Fruit fly (Drosophila melanogaster) whole organism, embryonic: Measurements from ENCODE around the gene CG14984.
A peak's percentile ranks its signal among the peaks of the same experiment; 100 is the strongest.

Experiments used
- ATbp ChIP-seq: fragments of 200-800 bp; sonication (Bioruptor generic); optimal IDR thresholded peaks from 2 replicates; lab custom pipeline; 2017; ENCODE audit warnings: missing biosample characterization, mild to moderate bottlenecking, missing genetic modification characterization, missing genetic modification reagents
- CG1024 ChIP-seq: fragments of 200-800 bp; sonication (Bioruptor generic); IDR thresholded peaks from 2 replicates; pipeline ENCODE4 v1.3.6; 2022; ENCODE audit warnings: missing biosample characterization, missing genetic modification characterization
- CG11696 ChIP-seq: fragments of 200-800 bp; sonication (Bioruptor generic); IDR thresholded peaks from 2 replicates; pipeline ENCODE4 v1.3.6; 2022; ENCODE audit warnings: missing biosample characterization, missing genetic modification characterization
- CG12769 ChIP-seq: fragments of 200-800 bp; sonication (Bioruptor generic); optimal IDR thresholded peaks from 2 replicates; lab custom pipeline; 2019; ENCODE audit warnings: missing biosample characterization, mild to moderate bottlenecking, missing genetic modification characterization, moderate library complexity
- CG14667 ChIP-seq: fragments of 200-800 bp; sonication (Bioruptor generic); IDR thresholded peaks from 2 replicates; pipeline ENCODE4 v1.3.6; 2022; ENCODE audit warnings: missing biosample characterization, missing genetic modification characterization
- CG15011 ChIP-seq: fragments of 200-800 bp; sonication (Bioruptor generic); optimal IDR thresholded peaks from 3 replicates; lab custom pipeline; 2018; ENCODE audit warnings: missing biosample characterization, mild to moderate bottlenecking, missing genetic modification characterization
- CG15073 ChIP-seq: fragments of 200-800 bp; sonication (Bioruptor generic); optimal IDR thresholded peaks from 2 replicates; lab custom pipeline; 2016; ENCODE audit warnings: missing biosample characterization, missing genetic modification characterization
- CG15514 ChIP-seq: fragments of 200-800 bp; sonication (Bioruptor generic); optimal IDR thresholded peaks from 3 replicates; lab custom pipeline; 2017; ENCODE audit warnings: missing biosample characterization, missing genetic modification characterization, mild to moderate bottlenecking, moderate library complexity, missing genetic modification reagents
- CG1603 ChIP-seq: fragments of 200-800 bp; sonication (Bioruptor generic); optimal IDR thresholded peaks from 2 replicates; lab custom pipeline; 2019; ENCODE audit warnings: missing biosample characterization, mild to moderate bottlenecking, missing genetic modification characterization, moderate library complexity
- CG17568 ChIP-seq: fragments of 200-800 bp; sonication (Bioruptor generic); optimal IDR thresholded peaks from 2 replicates; lab custom pipeline; 2018; ENCODE audit warnings: missing biosample characterization, mild to moderate bottlenecking, missing genetic modification characterization, moderate library complexity
- CG17912 ChIP-seq: fragments of 200-800 bp; sonication (Bioruptor generic); optimal IDR thresholded peaks from 2 replicates; lab custom pipeline; 2018; ENCODE audit warnings: missing biosample characterization, mild to moderate bottlenecking, missing genetic modification characterization
- CG2678 ChIP-seq: fragments of 200-800 bp; sonication (Bioruptor generic); optimal IDR thresholded peaks from 3 replicates; lab custom pipeline; 2019; ENCODE audit warnings: missing biosample characterization, mild to moderate bottlenecking, missing genetic modification characterization, moderate library complexity
- CG3065 ChIP-seq: fragments of 200-800 bp; sonication (Bioruptor generic); optimal IDR thresholded peaks from 2 replicates; lab custom pipeline; 2016; ENCODE audit warnings: missing biosample characterization, missing genetic modification characterization
- CG31441 ChIP-seq: fragments of 200-800 bp; sonication (Bioruptor generic); IDR thresholded peaks from 2 replicates; pipeline ENCODE4 v1.3.6; 2022; ENCODE audit warnings: missing biosample characterization, missing genetic modification characterization
- CG3407 ChIP-seq: fragments of 200-800 bp; sonication (Bioruptor generic); optimal IDR thresholded peaks from 2 replicates; lab custom pipeline; 2018; ENCODE audit warnings: missing biosample characterization, mild to moderate bottlenecking, missing genetic modification characterization
- CG34224 ChIP-seq: fragments of 200-800 bp; sonication (Bioruptor generic); IDR thresholded peaks from 3 replicates; pipeline ENCODE4 v1.3.6; 2022; ENCODE audit warnings: missing biosample characterization, missing genetic modification characterization; ENCODE audit not compliant: partially characterized antibody
- CG4424 ChIP-seq: fragments of 200-800 bp; sonication (Bioruptor generic); optimal IDR thresholded peaks from 3 replicates; lab custom pipeline; 2016; ENCODE audit warnings: missing biosample characterization, missing genetic modification characterization
- CG6765 ChIP-seq: fragments of 200-800 bp; sonication (Bioruptor generic); optimal IDR thresholded peaks from 3 replicates; lab custom pipeline; 2017; ENCODE audit warnings: missing biosample characterization, mild to moderate bottlenecking, missing genetic modification characterization
- CG7987 ChIP-seq: fragments of 200-800 bp; sonication (Bioruptor generic); optimal IDR thresholded peaks from 2 replicates; lab custom pipeline; 2018; ENCODE audit warnings: missing biosample characterization, mild to moderate bottlenecking, missing genetic modification characterization, moderate library complexity
- CG9797 ChIP-seq: fragments of 200-800 bp; sonication (Bioruptor generic); optimal IDR thresholded peaks from 3 replicates; lab custom pipeline; 2018; ENCODE audit warnings: missing biosample characterization, mild to moderate bottlenecking, missing genetic modification characterization
- CTCF ChIP-seq: fragments of 200-800 bp; sonication (Bioruptor generic); optimal IDR thresholded peaks from 2 replicates; lab custom pipeline; 2017; ENCODE audit warnings: missing biosample characterization, mild to moderate bottlenecking, missing genetic modification characterization, moderate library complexity
- Dbx ChIP-seq: fragments of 200-800 bp; sonication (Bioruptor generic); IDR thresholded peaks from 3 replicates; pipeline ENCODE4 v1.3.6; 2022; ENCODE audit warnings: missing biosample characterization, missing genetic modification characterization
- Dek ChIP-seq: fragments of 200-800 bp; sonication (Bioruptor generic); optimal IDR thresholded peaks from 3 replicates; lab custom pipeline; 2019; ENCODE audit warnings: missing biosample characterization, mild to moderate bottlenecking, missing genetic modification characterization, moderate library complexity
- Doc2 ChIP-seq: fragments of 200-800 bp; sonication (Bioruptor generic); IDR thresholded peaks from 2 replicates; pipeline ENCODE4 v1.3.6; 2022; ENCODE audit warnings: missing biosample characterization, missing genetic modification characterization
- Drgx ChIP-seq: fragments of 200-800 bp; sonication (Bioruptor generic); IDR thresholded peaks from 2 replicates; pipeline ENCODE4 v1.3.6; 2022; ENCODE audit warnings: missing biosample characterization, missing genetic modification characterization
- Eip74EF ChIP-seq, 2 experiments: fragments of 200-800 bp in 1 of 2; fragments of >200 bp in 1 of 2; sonication (Bioruptor generic) in 1 of 2; optimal IDR thresholded peaks; 2 replicates each; lab custom pipeline; 2017 to 2019; ENCODE audit warnings: missing biosample characterization in 2 of 2, missing genetic modification characterization in 2 of 2, mild to moderate bottlenecking in 1 of 2, moderate library complexity in 1 of 2
- HHEX ChIP-seq: fragments of 200-800 bp; sonication (Bioruptor generic); optimal IDR thresholded peaks from 3 replicates; lab custom pipeline; 2017; ENCODE audit warnings: missing biosample characterization, mild to moderate bottlenecking, missing genetic modification characterization, missing genetic modification reagents
- HLHmδ ChIP-seq: fragments of 200-800 bp; sonication (Bioruptor generic); optimal IDR thresholded peaks from 2 replicates; lab custom pipeline; 2018; ENCODE audit warnings: missing biosample characterization, mild to moderate bottlenecking, missing genetic modification characterization, moderate library complexity
- Hmx ChIP-seq: fragments of 200-800 bp; sonication (Bioruptor generic); optimal IDR thresholded peaks from 2 replicates; lab custom pipeline; 2016; ENCODE audit warnings: missing biosample characterization, missing genetic modification characterization
- Hr3 ChIP-seq: fragments of 200-800 bp; sonication (Bioruptor generic); optimal IDR thresholded peaks from 3 replicates; lab custom pipeline; 2016; ENCODE audit warnings: missing biosample characterization, missing genetic modification characterization
- Hr78 ChIP-seq, 2 experiments: fragments of 200-800 bp in 1 of 2; fragments of >200 bp in 1 of 2; sonication (Bioruptor generic) in 1 of 2; optimal IDR thresholded peaks; 2 replicates each; lab custom pipeline; 2017 to 2019; ENCODE audit warnings: missing biosample characterization in 2 of 2, missing genetic modification characterization in 2 of 2, mild to moderate bottlenecking in 1 of 2, moderate library complexity in 1 of 2
- Hsf ChIP-seq: fragments of 200-800 bp; sonication (Bioruptor generic); optimal IDR thresholded peaks from 3 replicates; lab custom pipeline; 2016; ENCODE audit warnings: missing biosample characterization, missing genetic modification characterization
- NK7.1 ChIP-seq: fragments of 200-800 bp; sonication (Bioruptor generic); optimal IDR thresholded peaks from 3 replicates; lab custom pipeline; 2016; ENCODE audit warnings: missing biosample characterization, missing genetic modification characterization
- Oli ChIP-seq: fragments of 200-800 bp; sonication (Bioruptor generic); optimal IDR thresholded peaks from 2 replicates; lab custom pipeline; 2018; ENCODE audit warnings: missing biosample characterization, mild to moderate bottlenecking, missing genetic modification characterization, moderate library complexity
- abd-A ChIP-seq: fragments of 200-800 bp; sonication (Bioruptor generic); optimal IDR thresholded peaks from 3 replicates; lab custom pipeline; 2019; ENCODE audit warnings: missing biosample characterization, mild to moderate bottlenecking, missing genetic modification characterization, moderate library complexity
- da ChIP-seq: fragments of 200-800 bp; sonication (Bioruptor generic); optimal IDR thresholded peaks from 2 replicates; lab custom pipeline; 2016; ENCODE audit warnings: missing biosample characterization, missing genetic modification characterization
- eve ChIP-seq, 2 experiments: fragments of >200 bp; optimal IDR thresholded peaks; 2 replicates each; lab custom pipeline; 2017; ENCODE audit warnings: missing biosample characterization in 2 of 2, missing genetic modification characterization in 2 of 2
- grn ChIP-seq: fragments of 200-800 bp; sonication (Bioruptor generic); optimal IDR thresholded peaks from 3 replicates; lab custom pipeline; 2017; ENCODE audit warnings: missing biosample characterization, missing genetic modification characterization
- mld ChIP-seq: fragments of 200-800 bp; sonication (Bioruptor generic); IDR thresholded peaks from 3 replicates; pipeline ENCODE4 v1.3.6; 2022; ENCODE audit warnings: missing biosample characterization, missing genetic modification characterization; ENCODE audit not compliant: partially characterized antibody
- nerfin-2 ChIP-seq: fragments of 200-800 bp; sonication (Bioruptor generic); IDR thresholded peaks from 2 replicates; pipeline ENCODE4 v1.3.6; 2022; ENCODE audit warnings: missing biosample characterization, missing genetic modification characterization; ENCODE audit not compliant: partially characterized antibody
- oc ChIP-seq: fragments of 200-800 bp; sonication (Bioruptor generic); optimal IDR thresholded peaks from 2 replicates; lab custom pipeline; 2018; ENCODE audit warnings: missing biosample characterization, mild to moderate bottlenecking, missing genetic modification characterization, moderate library complexity
- pho ChIP-seq: fragments of 200-800 bp; sonication (Bioruptor generic); optimal IDR thresholded peaks from 2 replicates; lab custom pipeline; 2016; ENCODE audit warnings: missing biosample characterization, missing genetic modification characterization
- prd ChIP-seq, 3 experiments: fragments of >200 bp in 2 of 3; fragments of 200-800 bp in 1 of 3; sonication (Bioruptor generic) in 1 of 3; optimal IDR thresholded peaks in 2 of 3; IDR thresholded peaks in 1 of 3; 2 replicates in 2 of 3; 3 replicates in 1 of 3; pipeline versions ENCODE4 v1.3.6 to Lab custom; 2017 to 2022; ENCODE audit warnings: missing biosample characterization in 1 of 3, missing genetic modification characterization in 1 of 3
- pros ChIP-seq: fragments of 200-800 bp; sonication (Bioruptor generic); optimal IDR thresholded peaks from 3 replicates; lab custom pipeline; 2019; ENCODE audit warnings: missing biosample characterization, mild to moderate bottlenecking, missing genetic modification characterization, moderate library complexity
- pum ChIP-seq: fragments of 200-800 bp; sonication (Bioruptor generic); optimal IDR thresholded peaks from 2 replicates; lab custom pipeline; 2016; ENCODE audit warnings: missing biosample characterization, missing genetic modification characterization
- pzg ChIP-seq: fragments of 200-800 bp; sonication (Bioruptor generic); optimal IDR thresholded peaks from 3 replicates; lab custom pipeline; 2018; ENCODE audit warnings: missing biosample characterization, mild to moderate bottlenecking, missing genetic modification characterization, moderate library complexity
- salm ChIP-seq: fragments of 200-800 bp; sonication (Bioruptor generic); optimal IDR thresholded peaks from 2 replicates; lab custom pipeline; 2018; ENCODE audit warnings: missing biosample characterization, mild to moderate bottlenecking, missing genetic modification characterization
- sens ChIP-seq: fragments of 200-800 bp; sonication (Bioruptor generic); peaks from one replicate; lab custom pipeline; 2016; ENCODE audit warnings: missing biosample characterization, missing genetic modification characterization
- sr ChIP-seq: fragments of 200-800 bp; sonication (Bioruptor generic); IDR thresholded peaks from 3 replicates; pipeline ENCODE4 v1.3.6; 2022; ENCODE audit warnings: missing biosample characterization, missing genetic modification characterization
- tgo ChIP-seq: fragments of 200-800 bp; sonication (Bioruptor generic); IDR thresholded peaks from 3 replicates; pipeline ENCODE4 v1.3.6; 2022; ENCODE audit warnings: missing biosample characterization, missing genetic modification characterization
- z ChIP-seq: fragments of 200-800 bp; sonication (Bioruptor generic); IDR thresholded peaks from 3 replicates; pipeline ENCODE4 v1.3.6; 2022; ENCODE audit warnings: missing biosample characterization, missing genetic modification characterization

Gene CG14984

dm6 chr3L:3937806-3938205 is 14.5 kb downstream of the CG14984 start, which contains the start of gene CG10866 (continued):
- TF ChIP-seq CTCF (GFP tag; lab: Kevin White, UChicago) (no peak), sr (GFP tag; lab: Robert Waterston, UW) (no peak), Hmx (GFP tag; lab: Kevin White, UChicago) (no peak), CG17912 (GFP tag; lab: Kevin White, UChicago) (no peak), CG12769 (tag; lab: Kevin White, UChicago) (no peak), CG4424 (GFP tag; lab: Kevin White, UChicago) (no peak), Doc2 (GFP tag; lab: Robert Waterston, UW) (no peak), CG6765 (GFP tag; lab: Kevin White, UChicago) (no peak), CG3407 (no peak), CG17568 (GFP tag; lab: Kevin White, UChicago) (no peak), Hr3 (GFP tag; lab: Kevin White, UChicago) (no peak), CG3065 (GFP tag; lab: Kevin White, UChicago) (no peak), eve (GFP tag; optimal IDR thresholded peaks at IDR 0.05; lab: Kevin White, UChicago) (no peak), CG9797 (GFP tag; lab: Kevin White, UChicago) (no peak), Dbx (GFP tag; lab: Robert Waterston, UW) (no peak), CG11696 (GFP tag; lab: Robert Waterston, UW) (no peak), CG34224 (peak; percentile 86), pros (no peak), z (GFP tag; lab: Robert Waterston, UW) (no peak), pzg (peak; percentile 73), CG31441 (GFP tag; lab: Robert Waterston, UW) (no peak), sens (no peak), CG14667 (GFP tag; lab: Robert Waterston, UW) (no peak), Hr78 (GFP tag; optimal IDR thresholded peaks at IDR 0.05; lab: Kevin White, UChicago) (no peak), prd (optimal IDR thresholded peaks at IDR 0.05; lab: Kevin White, UChicago) (no peak), prd (GFP tag; IDR thresholded peaks at IDR 0.05; lab: Robert Waterston, UW) (no peak), CG15073 (GFP tag; lab: Kevin White, UChicago) (no peak), NK7.1 (no peak), da (GFP tag; lab: Kevin White, UChicago) (no peak), nerfin-2 (GFP tag; lab: Robert Waterston, UW) (no peak), tgo (GFP tag; lab: Robert Waterston, UW) (no peak), CG15514 (GFP tag; lab: Kevin White, UChicago) (peak; percentile 39), Oli (tag; lab: Kevin White, UChicago) (no peak), grn (GFP tag; lab: Kevin White, UChicago) (no peak), oc (tag; lab: Kevin White, UChicago) (no peak), HLHmδ (GFP tag; lab: Kevin White, UChicago) (no peak), Hsf (GFP tag; lab: Kevin White, UChicago) (no peak), CG1024 (GFP tag; lab: Robert Waterston, UW) (no peak), pho (no peak), ATbp (GFP tag; lab: Kevin White, UChicago) (no peak), CG2678 (tag; lab: Kevin White, UChicago) (no peak), Eip74EF (GFP tag; optimal IDR thresholded peaks at IDR 0.05; lab: Kevin White, UChicago) (no peak), CG1603 (tag; lab: Kevin White, UChicago) (no peak), HHEX (GFP tag; lab: Kevin White, UChicago) (no peak), Drgx (GFP tag; lab: Robert Waterston, UW) (no peak), pum (GFP tag; lab: Kevin White, UChicago) (no peak), salm (tag; lab: Kevin White, UChicago) (no peak), CG7987 (GFP tag; lab: Kevin White, UChicago) (no peak), mld (0 out of 3 replicates have a peak, but pooled peaks have one; percentile 8), CG15011 (GFP tag; lab: Kevin White, UChicago) (no peak), Dek (tag; lab: Kevin White, UChicago) (no peak), abd-A (tag; lab: Kevin White, UChicago) (no peak)
